Worm (Caenorhabditis elegans): Measurements from ENCODE around the gene F01D5.1.

The F01D5.1 gene

ce11 chrII:14008359-14008758, 11.0 kb upstream of the F01D5.1 start, which contains the start of gene F01D5.7:
TSS of gene F01D5.7 (plus strand) at chrII:14008659.
- TF ChIP-seq nhr-23 (tag; optimal IDR thresholded peaks at IDR 0.05) (no peak), eor-1 (tag; optimal IDR thresholded peaks at IDR 0.05) (no peak), lin-15B (tag; optimal IDR thresholded peaks at IDR 0.05) (no peak), ceh-16 (tag; optimal IDR thresholded peaks at IDR 0.05) (no peak), skn-1 (tag; optimal IDR thresholded peaks at IDR 0.05) (no peak), ceh-28 (tag; optimal IDR thresholded peaks at IDR 0.05) (no peak), snpc-4 (tag; optimal IDR thresholded peaks at IDR 0.05) (no peak), fos-1 (tag; optimal IDR thresholded peaks at IDR 0.05) (no peak), R02D3.7 (tag; optimal IDR thresholded peaks at IDR 0.05) (no peak), nhr-25 (tag; optimal IDR thresholded peaks at IDR 0.05) (no peak), nhr-28 (tag; optimal IDR thresholded peaks at IDR 0.05) (no peak), lin-39 (tag; optimal IDR thresholded peaks at IDR 0.05) (no peak), nhr-11 (tag; optimal IDR thresholded peaks at IDR 0.05) (no peak), egl-5 (tag; optimal IDR thresholded peaks at IDR 0.05) (no peak), unc-62 (GFP tag; optimal IDR thresholded peaks at IDR 0.05) (no peak), ztf-11 (tag; optimal IDR thresholded peaks at IDR 0.05) (no peak), nhr-77 (tag; optimal IDR thresholded peaks at IDR 0.05) (no peak)

DNA sequence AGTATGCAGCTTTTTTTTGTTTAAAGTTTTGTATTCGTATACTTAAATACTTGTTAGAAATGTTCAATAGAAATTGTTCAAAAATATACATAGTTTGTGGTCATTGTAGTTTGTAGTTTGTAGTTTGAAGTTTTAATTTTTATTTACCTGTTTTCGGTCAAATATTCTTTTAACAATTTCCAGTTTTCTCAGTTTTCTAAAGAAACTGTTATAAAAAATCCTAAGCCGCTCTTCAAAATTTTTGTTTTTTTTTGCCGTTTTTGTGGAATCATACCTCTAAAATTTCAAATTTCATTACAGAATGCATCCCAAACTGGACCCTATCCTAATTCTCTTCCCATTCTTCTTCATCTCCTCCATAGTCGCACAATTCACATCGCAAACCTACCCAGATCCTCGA, 8.8 kb upstream of the F01D5.1 start, which contains the start of gene F01D5.6:
F01D5.6 (plus strand) TSS at position 301 of the 400 bp plus-strand sequence.
- no peak for TF ChIP-seq egl-27 (tag; optimal IDR thresholded peaks at IDR 0.05)
- no peak for TF ChIP-seq sea-2 (GFP tag; optimal IDR thresholded peaks at IDR 0.05)
- TF ChIP-seq pha-4 (tag; optimal IDR thresholded peaks at IDR 0.05), result no peak
- TF ChIP-seq elt-3 (tag; optimal IDR thresholded peaks at IDR 0.05), result no peak
- TF ChIP-seq nhr-67 (tag; optimal IDR thresholded peaks at IDR 0.05), result no peak
- TF ChIP-seq pqm-1 (tag; optimal IDR thresholded peaks at IDR 0.05), result no peak
- no peak for TF ChIP-seq nhr-11 (tag; optimal IDR thresholded peaks at IDR 0.05)
- no peak for TF ChIP-seq ztf-11 (tag; optimal IDR thresholded peaks at IDR 0.05)
- no peak for TF ChIP-seq snpc-4 (tag; optimal IDR thresholded peaks at IDR 0.05)
- TF ChIP-seq nhr-43 (tag; optimal IDR thresholded peaks at IDR 0.05; ENCODE audit: poor library complexity, severe bottlenecking), result no peak
- no peak for TF ChIP-seq unc-62 (GFP tag; optimal IDR thresholded peaks at IDR 0.05)

DNA sequence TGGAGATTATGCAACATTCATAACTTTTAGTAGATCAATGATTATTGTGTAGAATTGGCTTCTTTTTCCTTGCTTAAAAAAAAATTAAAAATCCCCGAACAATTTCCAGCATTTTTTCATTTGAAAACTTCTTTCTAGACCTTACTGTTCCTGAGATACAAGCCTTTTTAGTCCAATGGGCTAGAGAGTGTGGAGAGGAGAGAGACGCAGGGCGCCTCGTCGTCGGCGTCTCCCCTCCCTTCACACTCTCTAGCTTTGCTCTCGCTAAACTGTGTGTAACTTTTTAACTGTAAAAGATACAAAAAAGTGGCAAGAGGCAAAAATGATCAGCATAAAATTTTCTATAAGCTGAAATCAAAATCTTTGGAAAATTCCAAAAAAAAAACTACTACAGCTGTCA, 7.8 kb upstream of the F01D5.1 start:
- TF ChIP-seq mdl-1 (tag; optimal IDR thresholded peaks at IDR 0.05), result no peak
- TF ChIP-seq pha-4 (tag; optimal IDR thresholded peaks at IDR 0.05), result no peak
- no peak for TF ChIP-seq ama-1 (optimal IDR thresholded peaks at IDR 0.05)
- no peak for TF ChIP-seq nhr-28 (tag; optimal IDR thresholded peaks at IDR 0.05)
- TF ChIP-seq ceh-82 (tag; optimal IDR thresholded peaks at IDR 0.05), result no peak
- TF ChIP-seq egl-5 (tag; optimal IDR thresholded peaks at IDR 0.05), result no peak
- TF ChIP-seq R02D3.7 (tag; optimal IDR thresholded peaks at IDR 0.05), result no peak
- TF ChIP-seq jun-1 (tag; optimal IDR thresholded peaks at IDR 0.05), result no peak
- TF ChIP-seq egl-27 (tag; optimal IDR thresholded peaks at IDR 0.05), result no peak
- TF ChIP-seq nhr-25 (tag; optimal IDR thresholded peaks at IDR 0.05), result no peak
- TF ChIP-seq pqm-1 (tag; optimal IDR thresholded peaks at IDR 0.05), result no peak
- no peak for TF ChIP-seq ZK546.5 (tag; optimal IDR thresholded peaks at IDR 0.05)
- TF ChIP-seq fos-1 (tag; optimal IDR thresholded peaks at IDR 0.05), result no peak
- TF ChIP-seq nhr-11 (tag; optimal IDR thresholded peaks at IDR 0.05), result no peak
- no peak for TF ChIP-seq unc-39 (tag; optimal IDR thresholded peaks at IDR 0.05)
- TF ChIP-seq daf-12 (tag; optimal IDR thresholded peaks at IDR 0.05), result no peak
- TF ChIP-seq ceh-16 (tag; optimal IDR thresholded peaks at IDR 0.05), result no peak
- TF ChIP-seq snpc-4 (tag; optimal IDR thresholded peaks at IDR 0.05), result no peak
- no peak for TF ChIP-seq nhr-12 (tag; optimal IDR thresholded peaks at IDR 0.05)

DNA sequence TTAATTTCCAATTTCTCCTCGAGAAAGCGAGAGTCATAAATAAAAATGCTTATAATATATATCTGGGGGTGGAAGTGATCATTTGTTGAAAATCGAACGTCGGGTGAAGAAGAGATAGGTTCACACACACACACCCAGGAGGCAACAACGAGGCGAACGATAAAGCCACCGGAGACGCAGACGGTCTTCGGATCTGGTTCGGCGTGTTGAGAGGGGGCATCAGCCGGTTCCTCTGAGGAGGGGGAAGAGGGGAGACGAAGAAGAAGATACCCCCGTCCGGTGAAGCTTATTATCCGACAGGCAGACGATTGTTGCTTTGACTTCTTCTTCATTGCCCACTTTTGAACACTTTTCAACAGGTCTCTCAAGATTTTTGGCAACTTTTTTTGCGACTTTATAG, 7.4 kb upstream of the F01D5.1 start:
- TF ChIP-seq nhr-43 (tag; optimal IDR thresholded peaks at IDR 0.05; ENCODE audit: poor library complexity, severe bottlenecking) (peak; percentile 56), elt-2 (tag; optimal IDR thresholded peaks at IDR 0.05) (no peak)

ce11 chrII:14003821-14004430, 6.5 kb upstream of the F01D5.1 start:
- peak; percentile 35 for TF ChIP-seq snpc-4 (tag; optimal IDR thresholded peaks at IDR 0.05)
- TF ChIP-seq elt-2 (tag; optimal IDR thresholded peaks at IDR 0.05), result peak; percentile 26
- no peak for TF ChIP-seq skn-1 (tag; optimal IDR thresholded peaks at IDR 0.05)

Data from whole organism, L3 larva.